Worm (Caenorhabditis elegans) whole organism, L1 larva: ENCODE measurements around the gene upp-1.

Source experiments
- Y116A8C.19 ChIP-seq: sonication (generic microtip); optimal IDR thresholded peaks from 2 replicates; lab custom pipeline; 2016; ENCODE audit warnings: missing compliant biosample characterization, missing genetic modification characterization, borderline replicate concordance
- aha-1 ChIP-seq: fragments of 150-350 bp; optimal IDR thresholded peaks from 2 replicates; lab custom pipeline; 2014; ENCODE audit warnings: missing biosample characterization, missing genetic modification characterization
- blmp-1 ChIP-seq: fragments of 150-350 bp; optimal IDR thresholded peaks from 2 replicates; lab custom pipeline; 2014; ENCODE audit warnings: missing biosample characterization, missing genetic modification characterization
- ceh-63 ChIP-seq: fragments of 200-800 bp; sonication (Bioruptor generic); optimal IDR thresholded peaks from 2 replicates; lab custom pipeline; 2018; ENCODE audit warnings: mild to moderate bottlenecking, missing genetic modification characterization, missing compliant biosample characterization
- ceh-82 ChIP-seq, 3 experiments: fragments of 150-350 bp in 1 of 3; sonication (generic microtip) in 2 of 3; optimal IDR thresholded peaks; 2 replicates each; lab custom pipeline; 2014 to 2017; ENCODE audit warnings: missing biosample characterization in 3 of 3, missing genetic modification characterization in 3 of 3
- ces-1 ChIP-seq: fragments of 150-350 bp; optimal IDR thresholded peaks from 2 replicates; lab custom pipeline; 2014; ENCODE audit warnings: missing biosample characterization, missing genetic modification reagents, missing genetic modification characterization
- dpl-1 ChIP-seq, 3 experiments: fragments of 150-350 bp in 2 of 3; sonication (generic microtip) in 1 of 3; optimal IDR thresholded peaks; 2 replicates each; lab custom pipeline; 2014 to 2017; ENCODE audit warnings: missing biosample characterization in 3 of 3, missing genetic modification characterization in 3 of 3, missing genetic modification reagents in 3 of 3
- efl-1 ChIP-seq, 4 experiments: fragments of 150-350 bp; optimal IDR thresholded peaks in 3 of 4; peaks in 1 of 4; 1 replicate in 1 of 4; 2 replicates in 3 of 4; lab custom pipeline; 2014; ENCODE audit warnings: missing biosample characterization in 2 of 4, missing genetic modification characterization in 2 of 4, missing genetic modification reagents in 2 of 4
- elt-3 ChIP-seq, 6 experiments: fragments of 150-350 bp in 1 of 6; sonication (generic microtip); optimal IDR thresholded peaks; 2 replicates each; lab custom pipeline; 2017 to 2018; ENCODE audit warnings: missing biosample characterization in 6 of 6, missing genetic modification characterization in 6 of 6, inconsistent platforms in 1 of 6
- ets-5 ChIP-seq: fragments of 200-800 bp; sonication (Bioruptor generic); IDR thresholded peaks from 2 replicates; pipeline ENCODE4 v1.3.6; 2022; ENCODE audit warnings: missing genetic modification characterization, missing compliant biosample characterization
- fkh-8 ChIP-seq: sonication (generic microtip); optimal IDR thresholded peaks from 2 replicates; lab custom pipeline; 2016; ENCODE audit warnings: mild to moderate bottlenecking, missing genetic modification characterization, missing compliant biosample characterization
- fos-1 ChIP-seq: fragments of 150-350 bp; optimal IDR thresholded peaks from 2 replicates; lab custom pipeline; 2014; ENCODE audit warnings: missing biosample characterization, missing genetic modification characterization
- hlh-4 ChIP-seq: sonication (generic microtip); optimal IDR thresholded peaks from 2 replicates; lab custom pipeline; 2016; ENCODE audit warnings: mild to moderate bottlenecking, missing genetic modification characterization, missing compliant biosample characterization
- hpl-2 ChIP-seq: fragments of 150-350 bp; optimal IDR thresholded peaks from 2 replicates; lab custom pipeline; 2014; ENCODE audit warnings: missing biosample characterization, missing genetic modification reagents, missing genetic modification characterization
- irx-1 ChIP-seq: sonication (generic microtip); optimal IDR thresholded peaks from 2 replicates; lab custom pipeline; 2016; ENCODE audit warnings: missing genetic modification characterization, missing compliant biosample characterization
- isw-1 ChIP-seq: fragments of 200-800 bp; sonication (Bioruptor generic); IDR thresholded peaks from 2 replicates; pipeline ENCODE4 v1.3.6; 2022; ENCODE audit warnings: missing genetic modification characterization, missing compliant biosample characterization
- lin-14 ChIP-seq: fragments of 200-800 bp; sonication (Bioruptor generic); optimal IDR thresholded peaks from 2 replicates; lab custom pipeline; 2018; ENCODE audit warnings: mild to moderate bottlenecking, missing genetic modification characterization, moderate library complexity, missing compliant biosample characterization
- lin-35 ChIP-seq, 2 experiments: fragments of 150-350 bp; optimal IDR thresholded peaks; 2 replicates each; lab custom pipeline; 2014; ENCODE audit warnings: missing biosample characterization in 2 of 2, missing genetic modification characterization in 2 of 2, missing genetic modification reagents in 2 of 2
- lir-3 ChIP-seq: sonication (generic microtip); optimal IDR thresholded peaks from 2 replicates; lab custom pipeline; 2016; ENCODE audit warnings: mild to moderate bottlenecking, missing genetic modification characterization, moderate library complexity, missing compliant biosample characterization; ENCODE audit not compliant: poor library complexity
- lsy-2 ChIP-seq, 2 experiments: fragments of 150-350 bp; optimal IDR thresholded peaks; 2 replicates each; lab custom pipeline; 2014; ENCODE audit warnings: missing biosample characterization in 2 of 2, missing genetic modification characterization in 2 of 2
- mab-9 ChIP-seq: fragments of 200-800 bp; sonication (Bioruptor generic); IDR thresholded peaks from 2 replicates; pipeline ENCODE4 v1.3.6; 2022; ENCODE audit warnings: missing genetic modification reagents, missing genetic modification characterization, missing compliant biosample characterization
- nhr-28 ChIP-seq: fragments of 150-350 bp; optimal IDR thresholded peaks from 2 replicates; lab custom pipeline; 2014; ENCODE audit warnings: missing biosample characterization, missing genetic modification characterization
- nhr-47 ChIP-seq: sonication (generic microtip); optimal IDR thresholded peaks from 2 replicates; lab custom pipeline; 2016; ENCODE audit warnings: mild to moderate bottlenecking, missing genetic modification characterization, moderate library complexity, missing compliant biosample characterization
- nhr-85 ChIP-seq: sonication (generic microtip); peaks from one replicate; lab custom pipeline; 2016; ENCODE audit warnings: missing genetic modification characterization, inconsistent platforms, missing compliant biosample characterization
- rnt-1 ChIP-seq: sonication (generic microtip); optimal IDR thresholded peaks from 2 replicates; lab custom pipeline; 2016; ENCODE audit warnings: mild to moderate bottlenecking, missing genetic modification characterization, moderate library complexity, missing compliant biosample characterization
- swsn-7 ChIP-seq: sonication (generic microtip); optimal IDR thresholded peaks from 2 replicates; lab custom pipeline; 2016; ENCODE audit warnings: missing genetic modification characterization, missing compliant biosample characterization
- tlp-1 ChIP-seq: fragments of 150-350 bp; optimal IDR thresholded peaks from 2 replicates; lab custom pipeline; 2014; ENCODE audit warnings: missing biosample characterization, missing genetic modification characterization
- unc-130 ChIP-seq: fragments of 150-350 bp; optimal IDR thresholded peaks from 2 replicates; lab custom pipeline; 2017; ENCODE audit warnings: missing biosample characterization, missing genetic modification characterization, inconsistent platforms
- ztf-4 ChIP-seq: fragments of 150-350 bp; optimal IDR thresholded peaks from 2 replicates; lab custom pipeline; 2014; ENCODE audit warnings: missing biosample characterization, missing genetic modification characterization

The upp-1 gene

ce11 chrIII:7642015-7642414, 886 bp downstream of the upp-1 start (continued):
- TF ChIP-seq lsy-2 (tag; optimal IDR thresholded peaks at IDR 0.05; lab: Kevin White, UChicago), result peak in 1 of 2 experiments; percentile 50
- no peak for TF ChIP-seq isw-1 (GFP tag; lab: Robert Waterston, UW)
- TF ChIP-seq nhr-28 (tag; lab: Kevin White, UChicago), result no peak
- no peak for TF ChIP-seq ztf-4 (tag; lab: Kevin White, UChicago)
- TF ChIP-seq elt-3 (tag; optimal IDR thresholded peaks at IDR 0.05; lab: Kevin White, UChicago), result peak in 1 of 6 experiments; percentile 69
- peak; percentile 14 for TF ChIP-seq unc-130
- peak; percentile 32 for TF ChIP-seq fkh-8
- TF ChIP-seq lin-35 (GFP tag; optimal IDR thresholded peaks at IDR 0.05; lab: Kevin White, UChicago), result peak; percentile 26 to 66
- TF ChIP-seq ceh-82 (tag; optimal IDR thresholded peaks at IDR 0.05; lab: Kevin White, UChicago), result peak in 2 of 3 experiments; percentile 1 to 44
- TF ChIP-seq ceh-63 (GFP tag; lab: Kevin White, UChicago), result no peak
- TF ChIP-seq, all 84 proteins: peak for 26

- TF ChIP-seq efl-1 (optimal IDR thresholded peaks at IDR 0.05; lab: Kevin White, UChicago), result no peak
- TF ChIP-seq efl-1 (GFP tag; optimal IDR thresholded peaks at IDR 0.05 in 1 of 2; lab: Kevin White, UChicago), result peak in 1 of 2 experiments; percentile 88
- TF ChIP-seq aha-1 (tag; lab: Kevin White, UChicago), result no peak
- TF ChIP-seq, all 84 proteins: peak for 1
Observed at ce11 chrIII:7641337-7641736, 1.6 kb downstream of the upp-1 start.

- no peak for TF ChIP-seq elt-3 (tag; optimal IDR thresholded peaks at IDR 0.05; lab: Kevin White, UChicago)
- no peak for TF ChIP-seq hlh-4 (tag; lab: Kevin White, UChicago)
- no peak for TF ChIP-seq lin-14
- no peak for TF ChIP-seq dpl-1 (GFP tag; optimal IDR thresholded peaks at IDR 0.05; lab: Kevin White, UChicago)
- TF ChIP-seq irx-1, result no peak
- no peak for TF ChIP-seq ceh-82 (tag; optimal IDR thresholded peaks at IDR 0.05; lab: Kevin White, UChicago)
- TF ChIP-seq mab-9, result no peak
- TF ChIP-seq tlp-1 (tag; lab: Kevin White, UChicago), result no peak
Observed at ce11 chrIII:7625086-7625485, 17.8 kb downstream of the upp-1 start, which contains the start of gene fbn-1. fbn-1 (plus strand) TSS chrIII:7625386.

- TF ChIP-seq rnt-1 (tag; lab: Kevin White, UChicago) (no peak), blmp-1 (tag; lab: Kevin White, UChicago) (peak; percentile 49), dpl-1 (GFP tag; optimal IDR thresholded peaks at IDR 0.05; lab: Kevin White, UChicago) (no peak), fos-1 (tag; lab: Kevin White, UChicago) (no peak), elt-3 (tag; optimal IDR thresholded peaks at IDR 0.05; lab: Kevin White, UChicago) (peak in 1 of 6 experiments; percentile 14)
Observed at ce11 chrIII:7622922-7623321, 20.0 kb downstream of the upp-1 start.

ce11 chrIII:7621355-7621754, 21.5 kb downstream of the upp-1 start:
- no peak for TF ChIP-seq elt-3 (tag; optimal IDR thresholded peaks at IDR 0.05; lab: Kevin White, UChicago)

- TF ChIP-seq nhr-85 (no peak), hpl-2 (GFP tag; lab: Kevin White, UChicago) (no peak), ets-5 (GFP tag; lab: Robert Waterston, UW) (no peak), lin-35 (GFP tag; optimal IDR thresholded peaks at IDR 0.05; lab: Kevin White, UChicago) (no peak), Y116A8C.19 (tag; lab: Kevin White, UChicago) (no peak), lir-3 (no peak), nhr-47 (tag; lab: Kevin White, UChicago) (no peak), ces-1 (GFP tag; lab: Kevin White, UChicago) (no peak)
Observed at ce11 chrIII:7619846-7620245, 23.1 kb downstream of the upp-1 start.

- peak; percentile 86 for TF ChIP-seq blmp-1 (tag; lab: Kevin White, UChicago)
- peak; percentile 7 for TF ChIP-seq rnt-1 (tag; lab: Kevin White, UChicago)
- TF ChIP-seq elt-3 (tag; optimal IDR thresholded peaks at IDR 0.05; lab: Kevin White, UChicago), result peak in 1 of 6 experiments; percentile 39
- no peak for TF ChIP-seq swsn-7
- TF ChIP-seq, all 84 proteins: peak for 3
Observed at ce11 chrIII:7618294-7618693, 24.6 kb downstream of the upp-1 start.
